Worm (Caenorhabditis elegans): ENCODE data around the gene Y62H9A.10.

Gene Y62H9A.10

DNA sequence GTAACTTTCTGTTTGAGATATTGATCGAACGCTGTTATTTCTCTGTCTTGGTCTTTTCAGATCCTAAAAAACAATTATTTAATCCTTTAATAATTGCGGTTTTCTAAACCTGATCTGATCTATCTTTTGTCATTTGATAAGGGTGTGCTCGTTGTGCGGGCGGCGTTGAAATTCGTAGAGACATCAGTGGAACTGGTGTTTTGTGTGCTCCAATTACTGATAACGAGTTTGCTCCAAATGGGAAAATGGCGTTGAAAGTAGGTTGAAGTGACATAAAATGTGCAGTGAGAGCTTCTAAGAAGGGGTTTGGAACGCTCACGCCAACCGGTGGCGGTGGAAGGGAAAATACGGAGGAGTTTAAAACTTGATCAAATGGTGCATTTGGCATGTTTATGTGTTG, 48.1 kb downstream of the Y62H9A.10 start:
- no peak for TF ChIP-seq ccch-3 (GFP tag; optimal IDR thresholded peaks at IDR 0.05)
- TF ChIP-seq nhr-80 (tag; optimal IDR thresholded peaks at IDR 0.05), result peak; percentile 58

DNA sequence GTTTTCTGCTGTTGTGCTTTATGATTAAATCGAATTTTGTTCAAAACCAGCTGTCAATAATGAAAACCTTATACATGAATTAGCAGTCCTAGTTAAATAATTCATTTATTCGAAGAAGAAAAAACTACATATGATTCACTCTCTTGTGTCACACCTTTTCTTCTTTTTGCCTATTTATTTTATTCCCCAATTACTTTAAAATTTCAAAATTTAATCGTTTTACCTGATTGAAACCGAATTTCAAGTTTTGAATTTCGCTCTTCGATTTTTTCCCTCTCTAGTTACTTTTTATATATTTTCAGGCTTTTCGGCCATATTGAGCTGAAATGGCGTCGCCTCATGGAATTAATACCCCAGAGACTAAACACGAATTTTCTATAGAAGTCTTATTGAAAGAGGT, 50.1 kb downstream of the Y62H9A.10 start, which contains the start of gene xtr-1:
TSS of gene xtr-1 (plus strand) at position 301 of the 400 bp plus-strand sequence.
- TF ChIP-seq pbrm-1 (GFP tag; IDR thresholded peaks at IDR 0.05) (no peak), dpff-1 (tag; optimal IDR thresholded peaks at IDR 0.05) (no peak), F22D6.2 (tag; optimal IDR thresholded peaks at IDR 0.05) (no peak), hmg-20 (GFP tag; IDR thresholded peaks at IDR 0.05) (no peak), chd-7 (tag; optimal IDR thresholded peaks at IDR 0.05) (no peak), nfya-1 (tag; optimal IDR thresholded peaks at IDR 0.05; ENCODE audit: borderline replicate concordance, insufficient read depth) (no peak), madf-8 (GFP tag; conservative IDR thresholded peaks at IDR 0.05) (no peak), F10E7.11 (tag; optimal IDR thresholded peaks at IDR 0.05) (no peak)

All from whole organism, young adult.